Fruit fly (Drosophila melanogaster) whole organism, prepupa: ENCODE measurements around the gene Nf-YA.
A peak's percentile ranks its signal among the peaks of the same experiment; 100 is the strongest.

Experiments
- Blimp-1 ChIP-seq: fragments of 200-800 bp; sonication (Bioruptor generic); optimal IDR thresholded peaks from 3 replicates; lab custom pipeline; 2017; ENCODE audit warnings: missing biosample characterization, missing genetic modification characterization, mild to moderate bottlenecking, moderate library complexity, missing genetic modification reagents
- CG11902 ChIP-seq: fragments of 200-800 bp; sonication (Bioruptor generic); optimal IDR thresholded peaks from 3 replicates; lab custom pipeline; 2016; ENCODE audit warnings: missing biosample characterization, missing genetic modification characterization
- CG15336 ChIP-seq: fragments of 200-800 bp; sonication (Bioruptor generic); IDR thresholded peaks from 2 replicates; pipeline ENCODE4 v1.3.6; 2022; ENCODE audit warnings: missing biosample characterization, missing genetic modification characterization
- CG6276 ChIP-seq: fragments of 200-800 bp; sonication (Bioruptor generic); optimal IDR thresholded peaks from 2 replicates; lab custom pipeline; 2017; ENCODE audit warnings: missing biosample characterization, mild to moderate bottlenecking, missing genetic modification characterization
- CG6854 ChIP-seq: fragments of 200-800 bp; sonication (Bioruptor generic); optimal IDR thresholded peaks from 2 replicates; lab custom pipeline; 2017; ENCODE audit warnings: missing biosample characterization, mild to moderate bottlenecking, missing genetic modification characterization
- CG8119 ChIP-seq: fragments of 200-800 bp; sonication (Bioruptor generic); IDR thresholded peaks from 3 replicates; pipeline ENCODE4 v1.3.6; 2022; ENCODE audit warnings: missing biosample characterization, missing genetic modification characterization
- Sox102F ChIP-seq: fragments of 200-800 bp; sonication (Bioruptor generic); optimal IDR thresholded peaks from 2 replicates; lab custom pipeline; 2016; ENCODE audit warnings: missing biosample characterization, mild to moderate bottlenecking, missing genetic modification characterization
- Sox15 ChIP-seq: fragments of 200-800 bp; sonication (Bioruptor generic); optimal IDR thresholded peaks from 3 replicates; lab custom pipeline; 2016; ENCODE audit warnings: missing biosample characterization, missing genetic modification characterization
- fd59A ChIP-seq: fragments of 200-800 bp; sonication (Bioruptor generic); optimal IDR thresholded peaks from 2 replicates; lab custom pipeline; 2017; ENCODE audit warnings: missing biosample characterization, mild to moderate bottlenecking, missing genetic modification characterization, missing genetic modification reagents

DNA sequence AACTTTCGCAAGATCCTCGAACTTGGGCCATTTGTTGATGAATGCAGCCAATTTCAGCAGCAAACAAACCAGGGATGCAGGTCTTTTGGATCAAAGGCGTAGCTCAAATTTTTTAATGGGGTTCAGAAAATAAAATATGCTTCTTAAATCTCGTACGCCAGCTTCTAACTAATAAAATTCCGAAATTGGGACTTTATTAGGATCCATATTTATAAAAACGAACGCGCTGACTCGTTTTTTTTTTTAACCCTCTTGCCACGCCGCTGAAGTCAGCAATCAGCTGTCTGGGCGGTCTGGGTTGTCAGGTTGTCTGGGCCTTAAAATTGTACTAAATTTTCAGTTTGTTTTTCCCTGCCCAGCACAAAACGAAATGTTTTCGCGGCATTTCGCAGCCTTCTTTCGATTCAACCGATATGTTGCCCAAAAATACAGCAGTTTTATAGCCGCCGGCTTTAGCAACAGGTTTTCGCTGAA, 15.6 kb upstream of the Nf-YA start, which contains the start of gene CG3437:
- TF ChIP-seq CG8119 (GFP tag; lab: Robert Waterston, UW) (peak; percentile 100), CG6276 (peak; percentile 100), Sox102F (peak; percentile 99), CG6854 (GFP tag; lab: Kevin White, UChicago) (peak; percentile 99), Sox15 (peak; percentile 99), fd59A (peak; percentile 99), Blimp-1 (GFP tag; lab: Kevin White, UChicago) (peak; percentile 97), CG15336 (peak; percentile 100), CG11902 (peak; percentile 99)
